Worm (Caenorhabditis elegans) whole organism, late embryonic: ENCODE measurements around the gene spat-1.

Experiments
- C08G9.2 ChIP-seq: sonication (generic microtip); optimal IDR thresholded peaks from 2 replicates; lab custom pipeline; 2016; ENCODE audit warnings: mild to moderate bottlenecking, missing genetic modification characterization, moderate library complexity, missing compliant biosample characterization
- hlh-15 ChIP-seq: sonication (generic microtip); optimal IDR thresholded peaks from 2 replicates; lab custom pipeline; 2016; ENCODE audit warnings: missing genetic modification characterization, missing compliant biosample characterization
- hlh-30 ChIP-seq: sonication (generic microtip); optimal IDR thresholded peaks from 2 replicates; lab custom pipeline; 2017; ENCODE audit warnings: antibody characterized with exemption, missing genetic modification characterization, missing compliant biosample characterization; ENCODE audit not compliant: insufficient read depth
- unc-55 ChIP-seq: sonication (generic microtip); optimal IDR thresholded peaks from 2 replicates; lab custom pipeline; 2017; ENCODE audit warnings: missing biosample characterization, missing genetic modification reagents, missing genetic modification characterization

- TF ChIP-seq C08G9.2 = no peak
- no peak for TF ChIP-seq unc-55 (GFP tag; lab: Kevin White, UChicago)
- TF ChIP-seq hlh-30 (tag; lab: Kevin White, UChicago) = no peak
- no peak for TF ChIP-seq hlh-15 (tag; lab: Kevin White, UChicago)
Measured at ce11 chrII:14576429-14576828, 47.9 kb downstream of the spat-1 start, which contains the start of gene C01G12.13.
